Worm (Caenorhabditis elegans) whole organism, midembryonic: ENCODE results near the gene unc-71.
A peak's percentile ranks its signal among the peaks of the same experiment; 100 is the strongest.

Source experiments
- T22C8.4 ChIP-seq: fragments of 200-800 bp; sonication (Bioruptor generic); IDR thresholded peaks from 2 replicates; pipeline ENCODE4 v1.3.6; 2022; ENCODE audit warnings: missing genetic modification characterization, missing compliant biosample characterization
- cog-1 ChIP-seq: sonication (generic microtip); optimal IDR thresholded peaks from 2 replicates; lab custom pipeline; 2016; ENCODE audit warnings: missing genetic modification characterization, missing compliant biosample characterization
- flt-1 ChIP-seq: fragments of 200-800 bp; sonication (Bioruptor generic); IDR thresholded peaks from 2 replicates; pipeline ENCODE4 v1.3.6; 2022; ENCODE audit warnings: missing genetic modification characterization, missing compliant biosample characterization
- klf-2 ChIP-seq: fragments of 200-800 bp; sonication (Bioruptor generic); conservative IDR thresholded peaks from 2 replicates; pipeline ENCODE4 v1.3.6; 2022; ENCODE audit warnings: missing genetic modification reagents, missing genetic modification characterization, missing compliant biosample characterization
- med-1 ChIP-seq: sonication (generic microtip); optimal IDR thresholded peaks from 2 replicates; lab custom pipeline; 2017; ENCODE audit warnings: missing genetic modification characterization, mild to moderate bottlenecking, missing compliant biosample characterization, antibody characterized with exemption, missing genetic modification reagents; ENCODE audit not compliant: insufficient read depth
- ref-1 ChIP-seq: fragments of 200-800 bp; sonication (Bioruptor generic); conservative IDR thresholded peaks from 2 replicates; pipeline ENCODE4 v1.3.6; 2022; ENCODE audit warnings: missing genetic modification reagents, missing genetic modification characterization, missing compliant biosample characterization
- tab-1 ChIP-seq: fragments of 200-800 bp; sonication (Bioruptor generic); IDR thresholded peaks from 2 replicates; pipeline ENCODE4 v1.3.6; 2022; ENCODE audit warnings: missing genetic modification characterization, missing compliant biosample characterization
- ztf-23 ChIP-seq: fragments of 200-800 bp; sonication (Bioruptor generic); IDR thresholded peaks from 2 replicates; pipeline ENCODE4 v1.3.6; 2022; ENCODE audit warnings: missing genetic modification reagents, missing genetic modification characterization, missing compliant biosample characterization
- ztf-29 ChIP-seq: fragments of 200-800 bp; sonication (Bioruptor generic); IDR thresholded peaks from 2 replicates; pipeline ENCODE4 v1.3.6; 2022; ENCODE audit warnings: missing genetic modification reagents, missing genetic modification characterization, missing compliant biosample characterization

The unc-71 gene

DNA sequence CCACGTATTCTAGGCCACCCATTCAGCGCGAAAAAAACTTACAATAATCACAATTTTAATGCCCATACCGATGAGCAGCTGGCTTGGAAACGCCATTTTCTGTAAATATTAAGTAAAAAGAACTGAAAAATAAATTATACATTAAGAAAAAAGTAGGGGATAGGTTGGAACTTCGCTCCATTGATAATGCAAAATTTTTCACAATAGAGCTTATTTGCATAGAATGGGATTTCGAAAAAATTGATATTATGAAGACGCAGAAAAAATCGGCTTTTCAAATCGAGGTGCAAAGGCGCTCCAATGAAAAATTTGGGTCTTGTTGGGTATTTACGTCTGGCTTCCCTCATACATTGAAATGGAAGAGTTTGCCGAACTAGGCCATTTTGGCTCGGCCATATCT, 27.0 kb upstream of the unc-71 start, which contains the start of gene Y37D8A.16:
Y37D8A.16 (minus strand) TSS at position 101 of the 400 bp plus-strand sequence.
- TF ChIP-seq med-1 (GFP tag; lab: Kevin White, UChicago) (no peak), flt-1 (no peak)

DNA sequence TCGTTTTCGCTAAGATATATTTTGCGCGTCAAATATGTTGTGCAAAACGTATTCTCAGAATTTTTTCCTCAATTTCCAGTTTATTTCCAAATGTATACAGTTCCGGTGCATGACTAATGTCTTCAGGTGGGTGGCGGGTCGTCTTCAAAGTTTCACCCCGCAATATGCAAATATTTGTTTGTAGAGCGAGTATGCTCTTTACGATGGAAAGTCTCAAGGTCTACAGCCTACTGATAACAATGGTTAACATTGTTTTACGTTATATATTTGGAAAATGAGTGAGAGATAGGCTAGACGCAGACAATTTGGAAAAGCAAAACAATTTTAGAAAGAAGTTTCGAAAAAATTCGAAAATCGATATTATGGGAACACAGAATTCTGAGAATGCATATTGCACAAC, 26.3 kb upstream of the unc-71 start:
- TF ChIP-seq tab-1 (GFP tag; lab: Robert Waterston, UW) = no peak
- no peak for TF ChIP-seq ztf-29
- TF ChIP-seq cog-1 = no peak
- TF ChIP-seq flt-1 = no peak
- TF ChIP-seq klf-2 (GFP tag; lab: Robert Waterston, UW) = no peak
- no peak for TF ChIP-seq T22C8.4 (GFP tag; lab: Robert Waterston, UW)
- TF ChIP-seq ztf-23 (GFP tag; lab: Robert Waterston, UW) = no peak
- TF ChIP-seq med-1 (GFP tag; lab: Kevin White, UChicago) = no peak
- no peak for TF ChIP-seq ref-1 (GFP tag; lab: Robert Waterston, UW)

DNA sequence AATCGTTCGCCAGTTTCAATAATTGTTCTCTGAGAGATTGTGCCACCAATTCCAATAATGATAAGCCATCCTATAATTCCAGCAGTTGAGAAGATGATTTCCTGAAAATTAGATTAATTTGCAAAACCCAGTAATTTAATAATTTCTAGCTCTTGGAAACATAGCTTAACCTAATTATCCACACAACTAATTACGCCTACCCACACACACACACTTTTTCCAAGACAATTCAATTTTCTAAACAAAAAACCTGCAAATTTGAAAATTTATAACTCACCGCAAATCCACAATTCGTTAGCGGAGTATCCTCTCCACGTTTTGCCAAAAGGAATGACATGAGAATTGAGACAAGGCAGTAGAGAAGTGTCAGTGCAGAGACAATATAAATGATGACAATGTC, 24.9 kb upstream of the unc-71 start:
- TF ChIP-seq tab-1 (GFP tag; lab: Robert Waterston, UW) (no peak), cog-1 (no peak), flt-1 (no peak)

DNA sequence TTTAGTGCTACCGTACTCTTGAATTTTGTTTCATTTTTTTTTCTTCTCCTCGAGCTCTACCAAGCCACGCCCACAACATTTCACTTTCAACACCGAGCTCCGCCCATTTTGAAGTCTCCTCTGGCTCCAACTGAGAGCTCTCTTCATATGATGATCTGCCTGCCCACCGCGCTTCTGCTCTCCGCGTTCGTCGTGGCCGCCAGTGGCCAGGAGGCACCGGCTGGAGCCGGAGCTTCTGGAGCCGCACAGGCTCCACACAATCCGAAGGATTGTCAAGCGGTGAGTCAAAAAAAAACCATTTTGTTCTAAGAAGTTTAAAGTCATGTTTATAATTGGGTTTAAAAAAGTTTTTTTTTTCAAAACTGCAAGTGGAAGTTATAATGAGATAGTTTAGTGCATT, 18.8 kb upstream of the unc-71 start, which contains the start of gene flp-14:
flp-14 (plus strand) TSS at position 146 of the 400 bp plus-strand sequence.
- TF ChIP-seq ztf-29 = no peak
- no peak for TF ChIP-seq klf-2 (GFP tag; lab: Robert Waterston, UW)
- TF ChIP-seq ref-1 (GFP tag; lab: Robert Waterston, UW) = no peak
- TF ChIP-seq cog-1 = no peak
- TF ChIP-seq tab-1 (GFP tag; lab: Robert Waterston, UW) = no peak
- TF ChIP-seq med-1 (GFP tag; lab: Kevin White, UChicago) = no peak
- no peak for TF ChIP-seq T22C8.4 (GFP tag; lab: Robert Waterston, UW)
- no peak for TF ChIP-seq ztf-23 (GFP tag; lab: Robert Waterston, UW)
- TF ChIP-seq flt-1 = no peak

DNA sequence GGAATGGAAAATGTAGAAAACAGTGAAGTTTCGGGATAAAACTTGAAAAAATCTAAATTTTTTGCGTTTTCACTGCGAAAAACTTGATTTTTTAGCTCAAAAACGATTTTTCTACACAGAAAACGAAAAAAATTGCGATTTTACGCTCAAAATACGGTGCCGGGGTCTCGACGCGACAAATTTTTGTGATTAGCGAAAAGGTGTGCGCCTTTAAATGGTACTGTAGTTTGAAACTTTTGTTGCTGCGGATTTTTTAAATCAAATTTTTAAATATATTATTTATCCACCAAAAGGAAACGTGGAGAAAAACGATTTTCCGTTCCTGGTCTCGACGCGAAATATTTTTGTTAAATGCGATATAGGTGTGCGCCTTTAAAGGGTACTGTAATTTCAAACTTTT, 15.7 kb upstream of the unc-71 start:
- TF ChIP-seq cog-1 = no peak
- TF ChIP-seq flt-1 = no peak
- no peak for TF ChIP-seq med-1 (GFP tag; lab: Kevin White, UChicago)
- TF ChIP-seq ref-1 (GFP tag; lab: Robert Waterston, UW) = no peak
- no peak for TF ChIP-seq klf-2 (GFP tag; lab: Robert Waterston, UW)
- no peak for TF ChIP-seq T22C8.4 (GFP tag; lab: Robert Waterston, UW)
- no peak for TF ChIP-seq tab-1 (GFP tag; lab: Robert Waterston, UW)
- no peak for TF ChIP-seq ztf-29
- no peak for TF ChIP-seq ztf-23 (GFP tag; lab: Robert Waterston, UW)

DNA sequence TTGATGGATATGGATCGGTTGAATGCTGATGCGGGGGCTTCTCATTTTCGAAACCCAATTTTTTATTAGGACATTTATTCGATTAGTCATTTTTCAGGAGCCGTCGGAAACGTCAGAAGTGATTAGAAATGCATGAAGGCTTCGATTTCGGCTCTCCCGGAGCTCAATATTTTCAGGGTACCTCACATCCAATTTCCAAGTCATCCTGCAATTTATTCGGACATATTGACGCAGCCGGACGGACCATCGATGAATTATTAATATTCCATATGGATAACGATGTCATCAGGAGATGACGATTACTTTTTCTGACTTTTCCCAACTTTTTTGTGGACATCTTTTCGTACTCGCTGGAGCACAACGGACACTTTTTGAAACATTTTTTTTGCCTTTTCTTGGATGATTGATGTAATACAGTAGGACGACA, 15.1 kb upstream of the unc-71 start:
- TF ChIP-seq klf-2 (GFP tag; lab: Robert Waterston, UW) (no peak), ztf-29 (no peak)

DNA sequence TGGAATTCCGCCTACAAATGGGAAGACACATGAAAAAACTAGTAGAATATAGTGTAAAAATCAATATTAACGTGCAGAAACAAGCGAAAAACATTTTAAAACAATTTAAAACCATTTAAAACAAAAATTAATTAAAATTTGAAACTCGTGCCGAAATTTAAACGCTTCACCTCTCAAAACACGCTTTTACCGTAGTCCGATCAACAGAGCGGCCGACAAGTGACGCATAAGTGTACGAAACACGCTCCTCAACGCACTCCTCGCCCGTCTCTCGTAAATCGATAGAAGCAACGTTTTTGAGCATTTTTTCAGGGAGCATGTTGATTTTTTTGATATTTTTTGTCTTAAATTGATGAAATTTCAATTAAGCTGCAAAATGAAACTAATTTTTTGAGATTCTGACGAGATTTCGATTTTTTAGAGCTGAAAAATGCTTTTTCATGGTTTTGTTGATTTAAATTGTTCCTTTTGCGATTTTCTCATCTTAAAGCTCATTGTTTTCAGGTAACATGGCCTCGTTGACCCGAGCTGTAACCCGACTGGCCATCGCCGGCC, 13.5 kb upstream of the unc-71 start, which contains the start of gene cox-5A:
cox-5A (plus strand) TSS at position 505 of the 555 bp plus-strand sequence.
- no peak for TF ChIP-seq tab-1 (GFP tag; lab: Robert Waterston, UW)
- TF ChIP-seq T22C8.4 (GFP tag; lab: Robert Waterston, UW) = peak; percentile 82
- peak; percentile 85 for TF ChIP-seq flt-1
- no peak for TF ChIP-seq ref-1 (GFP tag; lab: Robert Waterston, UW)
- peak; percentile 92 for TF ChIP-seq cog-1
- peak; percentile 86 for TF ChIP-seq ztf-23 (GFP tag; lab: Robert Waterston, UW)
- TF ChIP-seq klf-2 (GFP tag; lab: Robert Waterston, UW) = no peak
- no peak for TF ChIP-seq med-1 (GFP tag; lab: Kevin White, UChicago)
- 0 out of 2 replicates have a peak, but pooled peaks have one; percentile 37 for TF ChIP-seq ztf-29

DNA sequence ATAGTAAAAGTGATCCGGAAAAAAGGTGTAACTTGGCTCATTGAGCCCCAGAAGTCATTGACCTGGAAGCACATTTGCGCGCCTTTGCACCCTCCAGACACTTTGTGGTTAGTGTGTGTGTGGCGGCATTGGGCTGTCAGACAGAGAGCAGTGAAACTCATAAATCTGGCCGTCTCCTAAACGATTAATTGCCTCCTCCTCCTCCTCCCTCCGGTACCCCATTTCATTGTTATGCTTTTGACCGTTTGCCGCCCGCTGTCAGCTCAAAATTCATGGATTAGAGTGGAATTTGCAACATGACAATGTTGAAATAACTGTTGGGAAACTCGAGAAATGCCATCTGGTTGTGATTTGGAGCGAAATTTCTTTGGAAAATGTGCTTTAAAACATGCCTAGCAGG, 12.5 kb upstream of the unc-71 start:
- no peak for TF ChIP-seq klf-2 (GFP tag; lab: Robert Waterston, UW)
- TF ChIP-seq T22C8.4 (GFP tag; lab: Robert Waterston, UW) = no peak
- TF ChIP-seq ztf-23 (GFP tag; lab: Robert Waterston, UW) = no peak
- TF ChIP-seq flt-1 = no peak
- TF ChIP-seq tab-1 (GFP tag; lab: Robert Waterston, UW) = no peak

DNA sequence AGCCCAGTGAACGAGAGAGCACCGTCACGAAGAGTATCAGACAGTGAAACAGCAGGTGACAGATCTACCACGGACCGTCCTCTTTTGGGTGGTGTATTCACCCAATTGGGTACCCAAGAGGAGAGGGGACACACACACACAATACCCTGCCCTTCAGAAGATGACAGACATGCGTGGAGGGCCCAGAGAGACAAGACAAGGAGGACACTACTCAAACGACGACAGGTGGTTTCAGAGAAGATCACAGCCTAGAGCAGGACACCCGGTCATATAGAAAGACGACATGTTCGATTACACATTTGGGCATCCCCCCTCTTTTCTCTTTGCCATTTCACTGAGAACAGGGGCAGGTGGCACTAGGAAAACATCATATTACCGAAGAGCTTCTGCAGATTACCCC, 2.7 kb upstream of the unc-71 start:
- TF ChIP-seq cog-1 (peak; percentile 5), flt-1 (0 out of 2 replicates have a peak, but pooled peaks have one; percentile 58), ztf-23 (GFP tag; lab: Robert Waterston, UW) (no peak)

DNA sequence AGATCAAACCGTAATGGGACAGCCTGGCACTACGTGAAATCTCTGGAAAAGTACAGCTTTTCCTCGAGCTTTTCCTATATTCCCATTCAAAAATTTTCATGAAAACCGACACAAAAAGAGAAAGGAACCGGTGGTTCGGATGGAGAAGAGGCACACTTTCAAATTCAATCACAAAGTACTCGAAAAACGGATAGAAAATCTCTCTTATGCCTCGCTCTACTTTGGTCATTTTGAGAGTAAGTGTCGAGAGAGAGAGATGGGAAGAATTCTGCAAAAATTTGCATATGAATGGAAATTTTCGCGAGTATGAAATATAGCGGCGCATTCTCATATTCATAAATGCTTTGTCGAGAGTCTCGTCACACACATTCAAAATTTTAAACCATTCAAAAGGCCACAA, 1.2 kb upstream of the unc-71 start:
- TF ChIP-seq T22C8.4 (GFP tag; lab: Robert Waterston, UW) (no peak), ref-1 (GFP tag; lab: Robert Waterston, UW) (no peak), cog-1 (no peak), flt-1 (no peak), ztf-29 (no peak), ztf-23 (GFP tag; lab: Robert Waterston, UW) (no peak), klf-2 (GFP tag; lab: Robert Waterston, UW) (no peak), tab-1 (GFP tag; lab: Robert Waterston, UW) (no peak), med-1 (GFP tag; lab: Kevin White, UChicago) (no peak)

DNA sequence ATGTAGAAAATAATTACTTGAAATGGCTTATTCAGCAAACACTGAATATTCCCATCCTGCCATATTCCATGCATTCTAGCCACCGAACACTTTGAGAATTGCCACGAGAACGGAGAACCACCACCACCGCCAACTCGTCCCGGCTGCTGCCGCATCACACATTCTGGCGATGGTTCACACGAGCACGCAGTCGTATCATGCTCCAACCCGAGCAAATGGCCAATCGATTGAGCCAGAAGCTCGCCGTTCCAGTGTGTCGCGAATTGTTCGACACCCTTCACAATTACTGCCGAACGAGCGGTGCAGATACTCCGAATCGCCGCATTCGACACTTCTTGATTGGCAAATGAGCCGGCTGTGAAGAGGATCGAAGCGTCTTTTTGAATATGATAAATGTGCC, 6.4 kb downstream of the unc-71 start:
- no peak for TF ChIP-seq med-1 (GFP tag; lab: Kevin White, UChicago)
- no peak for TF ChIP-seq ref-1 (GFP tag; lab: Robert Waterston, UW)
